Worm (Caenorhabditis elegans): ENCODE measurements around the gene dyf-4.
A peak's percentile ranks its signal among the peaks of the same experiment; 100 is the strongest.

The dyf-4 gene

DNA sequence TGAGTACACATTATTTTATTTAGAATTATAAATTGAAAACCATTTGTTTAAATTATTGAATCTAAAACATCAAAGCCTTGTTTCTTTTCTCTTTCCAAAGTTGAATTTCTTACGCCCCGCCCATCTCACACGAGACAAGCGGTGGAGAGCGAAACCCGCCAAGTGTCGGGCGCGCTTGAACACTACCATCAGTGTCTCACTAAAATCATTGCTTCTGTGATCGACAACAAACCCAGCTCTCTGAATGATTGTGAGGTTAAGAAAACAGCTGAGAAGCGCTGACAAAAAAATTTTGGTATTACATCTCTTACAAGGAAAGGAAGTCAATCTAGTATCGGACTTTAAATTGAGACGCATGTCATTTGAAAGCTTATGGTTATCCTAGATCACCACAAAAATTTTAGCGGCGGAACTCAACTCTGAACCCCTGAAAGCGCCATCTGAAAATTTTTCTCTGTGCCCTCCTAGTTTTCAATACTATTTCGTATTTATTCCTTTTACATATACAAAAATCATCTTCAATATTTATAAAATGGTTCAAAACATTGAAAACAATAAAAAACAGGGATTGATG, 34.4 kb downstream of the dyf-4 start (continued):
- TF ChIP-seq madf-9 (GFP tag; conservative IDR thresholded peaks at IDR 0.05): no peak
- peak; percentile 5 for TF ChIP-seq spr-3 (GFP tag; optimal IDR thresholded peaks at IDR 0.05)
- no peak for TF ChIP-seq Y5F2A.4 (GFP tag; optimal IDR thresholded peaks at IDR 0.05)
- TF ChIP-seq egl-27 (tag; optimal IDR thresholded peaks at IDR 0.05): no peak
- no peak for TF ChIP-seq lin-15B (tag; optimal IDR thresholded peaks at IDR 0.05)
- TF ChIP-seq hif-1 (tag; optimal IDR thresholded peaks at IDR 0.05): no peak
- TF ChIP-seq zip-2 (tag; optimal IDR thresholded peaks at IDR 0.05): peak; percentile 16
- no peak for TF ChIP-seq aly-2 (tag; optimal IDR thresholded peaks at IDR 0.05)
- peak; percentile 64 for TF ChIP-seq nhr-48 (tag; optimal IDR thresholded peaks at IDR 0.05)
- TF ChIP-seq nhr-237 (tag; optimal IDR thresholded peaks at IDR 0.05): no peak
- TF ChIP-seq pqm-1 (tag; optimal IDR thresholded peaks at IDR 0.05): peak; percentile 39
- TF ChIP-seq arid-1 (GFP tag; conservative IDR thresholded peaks at IDR 0.05): peak; percentile 76
- TF ChIP-seq D1046.2 (GFP tag; IDR thresholded peaks at IDR 0.05): no peak
- TF ChIP-seq saeg-2 (GFP tag; IDR thresholded peaks at IDR 0.05): no peak
- TF ChIP-seq set-16 (GFP tag; IDR thresholded peaks at IDR 0.05): no peak
- no peak for TF ChIP-seq vab-7 (GFP tag; IDR thresholded peaks at IDR 0.05)
- TF ChIP-seq F26F4.8 (GFP tag; conservative IDR thresholded peaks at IDR 0.05): no peak

DNA sequence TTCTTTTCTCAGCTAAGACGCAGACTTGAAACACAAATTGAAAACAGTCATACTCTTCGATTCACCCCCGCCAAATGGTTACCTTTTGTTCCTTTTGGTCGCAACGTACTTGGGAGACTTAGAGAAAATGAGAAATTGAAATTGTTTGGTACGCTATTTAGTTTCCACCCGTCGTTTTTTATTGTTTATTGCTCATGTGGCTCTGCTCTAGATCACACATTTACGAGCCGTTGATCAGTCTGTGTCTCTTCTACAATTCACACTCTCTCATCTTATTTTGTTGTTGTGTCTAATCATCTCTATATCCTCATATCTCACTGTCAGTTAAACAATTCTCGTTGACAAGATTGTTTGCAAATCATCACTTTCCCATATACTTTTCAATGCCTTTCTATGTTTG, 37.5 kb downstream of the dyf-4 start:
- TF ChIP-seq hlh-30 (tag; optimal IDR thresholded peaks at IDR 0.05; ENCODE audit: insufficient read depth): peak; percentile 33
- no peak for TF ChIP-seq hlh-11 (tag; optimal IDR thresholded peaks at IDR 0.05)
- no peak for TF ChIP-seq mdt-29 (GFP tag; IDR thresholded peaks at IDR 0.05)
- peak; percentile 48 for TF ChIP-seq nhr-6 (tag; optimal IDR thresholded peaks at IDR 0.05)
- peak in 1 of 2 experiments; percentile 74 for TF ChIP-seq daf-16 (GFP tag; optimal IDR thresholded peaks at IDR 0.05)
- TF ChIP-seq daf-16 (tag; optimal IDR thresholded peaks at IDR 0.05): no peak

- TF ChIP-seq pqm-1 (tag; optimal IDR thresholded peaks at IDR 0.05) (no peak), pha-4 (GFP tag; IDR thresholded peaks at IDR 0.05) (no peak), pha-4 (tag; optimal IDR thresholded peaks at IDR 0.05) (peak; percentile 19), snpc-1.2 (GFP tag; IDR thresholded peaks at IDR 0.05) (no peak), fkh-10 (GFP tag; optimal IDR thresholded peaks at IDR 0.05) (no peak)
These were observed 38.6 kb downstream of the dyf-4 start, which contains the start of gene inx-11 for ce11 chrV:12486934-12487333. TSS of gene inx-11 (plus strand) at chrV:12487234.

DNA sequence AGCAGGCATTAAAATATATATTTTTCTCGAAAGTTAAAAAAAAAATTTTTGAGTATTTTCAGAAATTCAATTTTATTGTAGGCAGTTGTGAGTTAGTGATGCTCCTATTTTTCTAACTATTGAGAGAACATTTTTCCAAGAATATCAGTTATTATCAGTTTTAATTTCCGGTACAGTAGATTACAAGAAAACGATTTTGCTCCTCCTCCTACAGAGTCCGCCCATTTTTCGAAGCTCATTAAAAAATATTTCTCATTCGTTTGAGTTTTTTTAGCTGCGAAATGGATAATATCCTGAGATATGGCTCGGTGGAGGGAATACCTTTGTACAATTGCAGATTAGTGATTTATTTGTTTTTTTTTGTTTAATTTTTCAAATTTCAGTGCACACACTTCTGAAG, 41.0 kb downstream of the dyf-4 start, which contains the start of gene srt-39:
TSS of gene srt-39 (plus strand) at position 301 of the 400 bp plus-strand sequence.
- TF ChIP-seq nhr-76 (tag; optimal IDR thresholded peaks at IDR 0.05) (no peak), mdt-29 (GFP tag; IDR thresholded peaks at IDR 0.05) (0 out of 2 replicates have a peak, but pooled peaks have one; percentile 16)

DNA sequence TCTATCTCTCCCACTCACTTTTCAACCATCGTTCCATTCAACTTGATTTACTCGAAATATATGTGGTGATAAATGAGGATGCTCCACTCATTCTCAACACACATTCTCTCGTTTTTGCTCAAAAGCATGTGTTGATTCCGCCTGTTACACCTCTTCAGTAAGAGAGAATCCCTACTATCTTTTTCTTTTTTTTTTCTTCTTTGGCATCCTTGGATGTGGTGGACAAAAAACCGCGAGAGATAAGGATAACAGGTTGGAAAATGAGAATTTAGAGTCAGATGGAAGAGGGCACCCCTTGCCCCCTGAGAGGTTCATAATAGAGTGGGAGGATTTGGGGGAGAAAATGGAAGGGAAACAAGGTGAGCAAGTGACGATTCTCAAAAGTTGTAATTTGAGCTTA, 46.5 kb downstream of the dyf-4 start:
- TF ChIP-seq attf-4 (tag; optimal IDR thresholded peaks at IDR 0.05): no peak
- no peak for TF ChIP-seq nhr-42 (GFP tag; IDR thresholded peaks at IDR 0.05)
- no peak for TF ChIP-seq T26A8.4 (GFP tag; IDR thresholded peaks at IDR 0.05)
- no peak for TF ChIP-seq vab-7 (GFP tag; IDR thresholded peaks at IDR 0.05)
- TF ChIP-seq nhr-6 (tag; optimal IDR thresholded peaks at IDR 0.05): no peak
- TF ChIP-seq hlh-11 (tag; optimal IDR thresholded peaks at IDR 0.05): peak; percentile 61
- TF ChIP-seq ceh-20 (GFP tag; IDR thresholded peaks at IDR 0.05): no peak
- TF ChIP-seq skn-1 (tag; optimal IDR thresholded peaks at IDR 0.05): no peak
- 0 out of 2 replicates have a peak, but pooled peaks have one; percentile 33 for TF ChIP-seq dmd-8 (GFP tag; IDR thresholded peaks at IDR 0.05)
- TF ChIP-seq ama-1 (optimal IDR thresholded peaks at IDR 0.05): no peak
- 0 out of 2 replicates have a peak, but pooled peaks have one; percentile 19 for TF ChIP-seq hmg-1.1 (GFP tag; IDR thresholded peaks at IDR 0.05)
- peak in 1 of 2 experiments; percentile 86 for TF ChIP-seq daf-16 (GFP tag; optimal IDR thresholded peaks at IDR 0.05)
- TF ChIP-seq daf-16 (tag; optimal IDR thresholded peaks at IDR 0.05): no peak
- no peak for TF ChIP-seq F10B5.3 (tag; optimal IDR thresholded peaks at IDR 0.05)
- no peak for TF ChIP-seq duxl-1 (tag; optimal IDR thresholded peaks at IDR 0.05; ENCODE audit: poor library complexity)
- TF ChIP-seq R02D3.7 (tag; optimal IDR thresholded peaks at IDR 0.05): no peak
- no peak for TF ChIP-seq ceh-44 (GFP tag; IDR thresholded peaks at IDR 0.05)
- TF ChIP-seq zip-2 (tag; optimal IDR thresholded peaks at IDR 0.05): no peak
- TF ChIP-seq Y48G9A.11 (GFP tag; IDR thresholded peaks at IDR 0.05): no peak
- no peak for TF ChIP-seq Y105C5A.15 (GFP tag; IDR thresholded peaks at IDR 0.05)
- no peak for TF ChIP-seq hlh-30 (tag; optimal IDR thresholded peaks at IDR 0.05; ENCODE audit: insufficient read depth)
- TF ChIP-seq nhr-11 (tag; optimal IDR thresholded peaks at IDR 0.05): peak; percentile 56
- TF ChIP-seq ctbp-1 (GFP tag; IDR thresholded peaks at IDR 0.05): 0 out of 2 replicates have a peak, but pooled peaks have one; percentile 34
